Worm (Caenorhabditis elegans) whole organism, early embryonic: ENCODE results near the gene F46C3.2.

Experiments
- B0310.2 ChIP-seq: sonication (generic microtip); optimal IDR thresholded peaks from 2 replicates; lab custom pipeline; 2016; ENCODE audit warnings: mild to moderate bottlenecking, missing genetic modification characterization, missing compliant biosample characterization
- aly-1 ChIP-seq: sonication (generic microtip); optimal IDR thresholded peaks from 2 replicates; lab custom pipeline; 2016; ENCODE audit warnings: missing genetic modification characterization, missing compliant biosample characterization
- ama-1 ChIP-seq: fragments of 150-350 bp; optimal IDR thresholded peaks from 2 replicates; lab custom pipeline; 2014
- ets-7 ChIP-seq: sonication (generic microtip); optimal IDR thresholded peaks from 2 replicates; lab custom pipeline; 2016; ENCODE audit warnings: missing genotype, missing genetic modification characterization, missing compliant biosample characterization
- hnd-1 ChIP-seq: sonication (generic microtip); optimal IDR thresholded peaks from 2 replicates; lab custom pipeline; 2016; ENCODE audit warnings: missing genetic modification characterization, missing compliant biosample characterization
- sea-1 ChIP-seq: fragments of 200-800 bp; sonication (Bioruptor generic); conservative IDR thresholded peaks from 2 replicates; pipeline ENCODE4 v1.3.6; 2022; ENCODE audit warnings: missing genetic modification characterization, missing compliant biosample characterization

DNA sequence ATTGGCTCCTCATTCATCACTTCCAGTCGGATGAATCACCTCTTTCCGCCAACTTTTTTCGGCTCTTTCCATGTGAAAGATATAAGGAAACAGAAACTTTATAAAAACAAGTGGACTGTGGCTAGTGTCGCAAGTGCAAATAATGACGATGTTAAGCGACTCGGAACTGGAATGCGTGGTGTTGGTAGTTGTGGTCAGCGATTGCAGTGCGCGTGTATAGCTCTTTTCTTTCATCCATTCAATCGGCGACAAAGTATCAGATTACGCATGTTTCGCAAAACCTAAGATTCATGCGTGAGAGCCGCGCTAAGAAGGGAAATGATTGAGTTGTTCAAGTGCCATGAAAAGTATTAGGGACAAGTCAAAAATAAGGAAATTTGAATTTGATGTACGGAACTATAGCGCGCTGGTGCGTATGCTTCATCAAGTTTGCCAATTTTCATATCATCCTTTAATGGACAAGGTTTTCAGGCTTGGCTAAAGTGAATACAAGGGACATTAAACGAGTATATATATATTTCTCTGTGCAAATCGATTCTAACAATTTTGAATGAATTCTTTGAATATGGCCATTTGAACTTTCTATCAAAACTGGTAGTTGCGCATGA, 30.7 kb downstream of the F46C3.2 start:
- TF ChIP-seq sea-1 (GFP tag; lab: Robert Waterston, UW), result no peak
- TF ChIP-seq ama-1, result no peak
- TF ChIP-seq ets-7 (tag; lab: Kevin White, UChicago), result no peak
- TF ChIP-seq hnd-1 (tag; lab: Kevin White, UChicago), result no peak
- TF ChIP-seq aly-1 (tag; lab: Kevin White, UChicago), result no peak
- TF ChIP-seq B0310.2, result no peak
